Worm (Caenorhabditis elegans) whole organism, L2 larva: ENCODE data around the gene fbxb-54.

Experiments used
- fos-1 ChIP-seq: fragments of 150-350 bp; optimal IDR thresholded peaks from 2 replicates; lab custom pipeline; 2014; ENCODE audit warnings: missing biosample characterization, missing genetic modification characterization
- lin-13 ChIP-seq: fragments of 150-350 bp; optimal IDR thresholded peaks from 2 replicates; lab custom pipeline; 2014; ENCODE audit warnings: missing biosample characterization, missing genetic modification reagents, missing genetic modification characterization
- nhr-11 ChIP-seq: fragments of 150-350 bp; optimal IDR thresholded peaks from 2 replicates; lab custom pipeline; 2014; ENCODE audit warnings: missing biosample characterization, missing genetic modification characterization
- zag-1 ChIP-seq: fragments of 150-350 bp; optimal IDR thresholded peaks from 2 replicates; lab custom pipeline; 2014; ENCODE audit warnings: missing biosample characterization, missing genetic modification characterization

- TF ChIP-seq zag-1 (tag; lab: Kevin White, UChicago) = no peak
- TF ChIP-seq nhr-11 (tag; lab: Kevin White, UChicago) = no peak
- no peak for TF ChIP-seq fos-1
- no peak for TF ChIP-seq lin-13 (GFP tag; lab: Kevin White, UChicago)
These were observed 4.7 kb upstream of the fbxb-54 start for ce11 chrII:1560839-1561238.
